Worm (Caenorhabditis elegans): ENCODE results near the gene bath-2.

bath-2 gene

ce11 chrII:1945093-1945492 lies 22.5 kb upstream of the bath-2 start, which contains the start of gene ZK250.14:
ZK250.14 (minus strand) TSS chrII:1945193.
- TF ChIP-seq lin-13 (GFP tag; optimal IDR thresholded peaks at IDR 0.05) (no peak), nhr-237 (tag; optimal IDR thresholded peaks at IDR 0.05) (no peak), ZK546.5 (tag; optimal IDR thresholded peaks at IDR 0.05) (no peak), egl-27 (tag; optimal IDR thresholded peaks at IDR 0.05) (no peak), lin-11 (tag; optimal IDR thresholded peaks at IDR 0.05) (no peak), unc-55 (GFP tag; optimal IDR thresholded peaks at IDR 0.05) (no peak), sma-9 (GFP tag; optimal IDR thresholded peaks at IDR 0.05) (no peak), sma-9 (tag; optimal IDR thresholded peaks at IDR 0.05) (no peak), nhr-23 (tag; optimal IDR thresholded peaks at IDR 0.05) (no peak), ztf-1 (GFP tag; conservative IDR thresholded peaks at IDR 0.05) (no peak), mdl-1 (tag; optimal IDR thresholded peaks at IDR 0.05) (no peak), ceh-82 (tag; optimal IDR thresholded peaks at IDR 0.05) (no peak), lin-39 (tag; optimal IDR thresholded peaks at IDR 0.05) (no peak)

DNA sequence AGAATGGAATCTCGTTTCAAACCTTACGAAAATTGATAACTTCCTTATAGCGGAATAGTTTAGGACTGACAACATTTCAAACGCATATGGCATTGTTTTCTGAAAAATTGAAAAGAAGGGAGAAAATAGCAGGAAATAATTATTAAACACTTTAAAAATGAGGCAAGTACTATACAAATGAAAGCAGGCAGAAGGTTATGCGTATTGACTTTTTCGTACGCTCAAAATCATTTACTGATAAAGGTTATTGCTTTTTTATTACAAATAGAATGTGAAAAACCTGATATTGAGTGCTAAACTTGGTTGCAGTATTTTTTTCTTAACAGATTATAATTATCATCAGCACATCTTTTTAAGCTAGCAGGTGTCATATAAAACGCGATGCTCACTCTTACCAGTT lies 17.1 kb upstream of the bath-2 start, which contains the start of gene ZK250.13:
ZK250.13 (minus strand) TSS at position 101 of the 400 bp plus-strand sequence.
- TF ChIP-seq sem-4 (tag; optimal IDR thresholded peaks at IDR 0.05): no peak
- no peak for TF ChIP-seq nhr-11 (tag; optimal IDR thresholded peaks at IDR 0.05)
- no peak for TF ChIP-seq nhr-12 (tag; optimal IDR thresholded peaks at IDR 0.05)
- no peak for TF ChIP-seq nhr-23 (tag; optimal IDR thresholded peaks at IDR 0.05)
- TF ChIP-seq lin-13 (GFP tag; optimal IDR thresholded peaks at IDR 0.05): no peak
- no peak for TF ChIP-seq peb-1 (tag; optimal IDR thresholded peaks at IDR 0.05)
- TF ChIP-seq unc-62 (GFP tag; optimal IDR thresholded peaks at IDR 0.05): no peak
- TF ChIP-seq skn-1 (tag; optimal IDR thresholded peaks at IDR 0.05): no peak
- no peak for TF ChIP-seq ztf-11 (tag; optimal IDR thresholded peaks at IDR 0.05)
- TF ChIP-seq aly-2 (tag; optimal IDR thresholded peaks at IDR 0.05): no peak
- TF ChIP-seq dmd-4 (tag; optimal IDR thresholded peaks at IDR 0.05): no peak
- TF ChIP-seq crh-2 (tag; optimal IDR thresholded peaks at IDR 0.05): no peak
- no peak for TF ChIP-seq egl-27 (tag; optimal IDR thresholded peaks at IDR 0.05)
- no peak for TF ChIP-seq unc-55 (GFP tag; optimal IDR thresholded peaks at IDR 0.05)
- TF ChIP-seq fos-1 (tag; optimal IDR thresholded peaks at IDR 0.05): no peak
- TF ChIP-seq C34F6.9 (tag; optimal IDR thresholded peaks at IDR 0.05): no peak

- TF ChIP-seq mbf-1 (tag; optimal IDR thresholded peaks at IDR 0.05): no peak
- TF ChIP-seq lsy-2 (tag; optimal IDR thresholded peaks at IDR 0.05): no peak
- no peak for TF ChIP-seq unc-39 (tag; optimal IDR thresholded peaks at IDR 0.05)
- TF ChIP-seq nhr-12 (tag; optimal IDR thresholded peaks at IDR 0.05): no peak
- no peak for TF ChIP-seq R02D3.7 (tag; optimal IDR thresholded peaks at IDR 0.05)
- no peak for TF ChIP-seq ceh-16 (tag; optimal IDR thresholded peaks at IDR 0.05)
- no peak for TF ChIP-seq skn-1 (tag; optimal IDR thresholded peaks at IDR 0.05)
- TF ChIP-seq ztf-1 (GFP tag; conservative IDR thresholded peaks at IDR 0.05): no peak
- no peak for TF ChIP-seq peb-1 (tag; optimal IDR thresholded peaks at IDR 0.05)
- no peak for TF ChIP-seq sma-9 (GFP tag; optimal IDR thresholded peaks at IDR 0.05)
- no peak for TF ChIP-seq sma-9 (tag; optimal IDR thresholded peaks at IDR 0.05)
- TF ChIP-seq aly-2 (tag; optimal IDR thresholded peaks at IDR 0.05): no peak
- TF ChIP-seq nhr-129 (tag; optimal IDR thresholded peaks at IDR 0.05): no peak
- no peak for TF ChIP-seq ama-1 (optimal IDR thresholded peaks at IDR 0.05)
- no peak for TF ChIP-seq nhr-25 (tag; optimal IDR thresholded peaks at IDR 0.05)
These were observed 6.0 kb upstream of the bath-2 start for ce11 chrII:1928578-1928977.

DNA sequence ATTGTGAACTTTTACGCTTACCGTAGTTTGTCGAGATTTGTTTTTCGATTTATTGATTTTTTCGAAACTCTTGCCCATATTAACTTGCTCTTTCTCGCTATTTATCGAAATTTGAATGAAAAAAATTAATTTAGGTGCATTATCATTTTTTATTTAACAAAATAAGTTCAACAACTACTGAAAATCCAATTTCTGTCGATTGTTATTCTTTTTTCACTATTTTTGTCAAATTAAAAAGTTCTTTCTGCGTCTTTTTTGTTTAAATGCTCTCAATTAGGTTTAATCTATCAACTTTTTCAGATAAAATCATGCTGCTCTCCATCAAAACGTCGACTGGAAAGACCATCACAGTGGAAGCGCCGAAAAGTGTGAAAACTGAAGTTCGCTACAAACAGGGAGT lies 3.6 kb upstream of the bath-2 start, which contains the start of gene F52C6.2:
F52C6.2 (plus strand) TSS at position 301 of the 400 bp plus-strand sequence.
- TF ChIP-seq nhr-129 (tag; optimal IDR thresholded peaks at IDR 0.05) (no peak), nhr-10 (tag; optimal IDR thresholded peaks at IDR 0.05) (no peak), ztf-11 (tag; optimal IDR thresholded peaks at IDR 0.05) (no peak), lin-39 (tag; optimal IDR thresholded peaks at IDR 0.05) (no peak), nhr-23 (tag; optimal IDR thresholded peaks at IDR 0.05) (no peak), nhr-237 (tag; optimal IDR thresholded peaks at IDR 0.05) (no peak), dmd-4 (tag; optimal IDR thresholded peaks at IDR 0.05) (no peak), peb-1 (tag; optimal IDR thresholded peaks at IDR 0.05) (no peak), ztf-4 (tag; optimal IDR thresholded peaks at IDR 0.05) (no peak), nhr-6 (tag; optimal IDR thresholded peaks at IDR 0.05) (no peak)

DNA sequence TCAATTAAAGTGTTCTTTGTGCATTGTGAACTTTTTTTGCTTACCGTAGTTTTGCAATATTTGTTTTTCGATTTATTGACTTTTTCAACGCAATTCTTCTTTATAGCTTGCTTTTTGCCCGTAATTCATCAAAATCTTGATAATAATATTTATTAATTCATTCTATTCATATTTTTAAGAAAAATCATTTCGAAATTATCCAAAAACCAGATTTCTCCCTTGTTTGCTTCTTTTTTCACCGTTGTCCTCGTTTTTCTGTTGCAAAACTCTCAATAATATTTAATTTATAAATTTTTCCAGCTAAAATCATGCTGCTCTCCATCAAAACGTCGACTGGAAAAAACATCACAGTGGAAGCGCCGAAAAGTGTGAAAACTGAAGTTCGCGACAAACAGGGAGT lies 1.9 kb upstream of the bath-2 start, which contains the start of gene F52C6.3:
F52C6.3 (plus strand) TSS at position 301 of the 400 bp plus-strand sequence.
- TF ChIP-seq zag-1 (tag; optimal IDR thresholded peaks at IDR 0.05): no peak
- no peak for TF ChIP-seq ama-1 (optimal IDR thresholded peaks at IDR 0.05)
- no peak for TF ChIP-seq blmp-1 (tag; optimal IDR thresholded peaks at IDR 0.05; ENCODE audit: insufficient read depth)
- no peak for TF ChIP-seq nhr-25 (tag; optimal IDR thresholded peaks at IDR 0.05)
- TF ChIP-seq alr-1 (tag; optimal IDR thresholded peaks at IDR 0.05): no peak
- no peak for TF ChIP-seq mbf-1 (tag; optimal IDR thresholded peaks at IDR 0.05)
- TF ChIP-seq sma-3 (GFP tag; optimal IDR thresholded peaks at IDR 0.05): no peak
- no peak for TF ChIP-seq nhr-129 (tag; optimal IDR thresholded peaks at IDR 0.05)
- no peak for TF ChIP-seq egl-27 (tag; optimal IDR thresholded peaks at IDR 0.05)
- TF ChIP-seq snpc-4 (tag; optimal IDR thresholded peaks at IDR 0.05): no peak
- TF ChIP-seq skn-1 (tag; optimal IDR thresholded peaks at IDR 0.05): no peak
- TF ChIP-seq unc-55 (GFP tag; optimal IDR thresholded peaks at IDR 0.05): no peak
- no peak for TF ChIP-seq mab-5 (tag; optimal IDR thresholded peaks at IDR 0.05)

Data from whole organism, L2 larva.